Fruit fly (Drosophila melanogaster): Measurements from ENCODE around the gene Spn38F.

Spn38F gene

dm6 chr2L:20837885-20838284, at the start of gene Spn38F:
Gene Spn38F, minus strand, starts transcription at chr2L:20837985.
- no peak for TF ChIP-seq CG11617 (GFP tag; optimal IDR thresholded peaks at IDR 0.05)
- TF ChIP-seq pad (GFP tag; optimal IDR thresholded peaks at IDR 0.05), result no peak

- TF ChIP-seq bab1 (GFP tag; optimal IDR thresholded peaks at IDR 0.05), result no peak
- no peak for TF ChIP-seq tj (GFP tag; optimal IDR thresholded peaks at IDR 0.05)
- TF ChIP-seq CG7045 (GFP tag; optimal IDR thresholded peaks at IDR 0.05), result no peak
- no peak for TF ChIP-seq Crg-1 (GFP tag; optimal IDR thresholded peaks at IDR 0.05)
- TF ChIP-seq CG5204 (GFP tag; optimal IDR thresholded peaks at IDR 0.05), result no peak
- no peak for TF ChIP-seq Hr96 (GFP tag; optimal IDR thresholded peaks at IDR 0.05)
- no peak for TF ChIP-seq Mnt (GFP tag; optimal IDR thresholded peaks at IDR 0.05)
- TF ChIP-seq CG14711 (tag; optimal IDR thresholded peaks at IDR 0.05), result peak; percentile 11
- no peak for TF ChIP-seq kay (GFP tag; ENCODE audit: borderline replicate concordance)
- TF ChIP-seq CG7101 (tag; optimal IDR thresholded peaks at IDR 0.05), result peak; percentile 58
- peak; percentile 61 for TF ChIP-seq CG33017 (tag; optimal IDR thresholded peaks at IDR 0.05)
- TF ChIP-seq CG11617 (GFP tag; optimal IDR thresholded peaks at IDR 0.05), result no peak
- TF ChIP-seq toe (GFP tag; optimal IDR thresholded peaks at IDR 0.05), result no peak
- TF ChIP-seq CG1620 (GFP tag; optimal IDR thresholded peaks at IDR 0.05), result no peak
- no peak for TF ChIP-seq Clk (GFP tag; optimal IDR thresholded peaks at IDR 0.05)
- no peak for TF ChIP-seq CG12768 (GFP tag; optimal IDR thresholded peaks at IDR 0.05)
- peak; percentile 29 for TF ChIP-seq pad (GFP tag; optimal IDR thresholded peaks at IDR 0.05)
- no peak for TF ChIP-seq cnc (optimal IDR thresholded peaks at IDR 0.05)
- no peak for TF ChIP-seq ovo (GFP tag; optimal IDR thresholded peaks at IDR 0.05)
- TF ChIP-seq cic (GFP tag; optimal IDR thresholded peaks at IDR 0.05), result peak; percentile 23
These were observed 49.5 kb upstream of the Spn38F start for dm6 chr2L:20887273-20887672.

dm6 chr2L:20885889-20886507, 48.2 kb upstream of the Spn38F start:
- no peak for TF ChIP-seq CG12768 (GFP tag; optimal IDR thresholded peaks at IDR 0.05)
- peak; percentile 30 for TF ChIP-seq CG11617 (GFP tag; optimal IDR thresholded peaks at IDR 0.05)
- no peak for TF ChIP-seq CG1620 (GFP tag; optimal IDR thresholded peaks at IDR 0.05)
- peak; percentile 93 for TF ChIP-seq cic (GFP tag; optimal IDR thresholded peaks at IDR 0.05)
- TF ChIP-seq Crg-1 (GFP tag; optimal IDR thresholded peaks at IDR 0.05), result no peak
- no peak for TF ChIP-seq cnc (optimal IDR thresholded peaks at IDR 0.05)
- peak; percentile 23 for TF ChIP-seq pad (GFP tag; optimal IDR thresholded peaks at IDR 0.05)
- no peak for TF ChIP-seq Hr96 (GFP tag; optimal IDR thresholded peaks at IDR 0.05)
- peak; percentile 65 for TF ChIP-seq Mnt (GFP tag; optimal IDR thresholded peaks at IDR 0.05)
- TF ChIP-seq tj (GFP tag; optimal IDR thresholded peaks at IDR 0.05), result no peak
- TF ChIP-seq CG5204 (GFP tag; optimal IDR thresholded peaks at IDR 0.05), result no peak
- TF ChIP-seq Clk (GFP tag; optimal IDR thresholded peaks at IDR 0.05), result no peak
- peak; percentile 90 for TF ChIP-seq kay (GFP tag; ENCODE audit: borderline replicate concordance)
- no peak for TF ChIP-seq ovo (GFP tag; optimal IDR thresholded peaks at IDR 0.05)
- peak; percentile 2 for TF ChIP-seq CG33017 (tag; optimal IDR thresholded peaks at IDR 0.05)
- peak; percentile 13 for TF ChIP-seq bab1 (GFP tag; optimal IDR thresholded peaks at IDR 0.05)
- no peak for TF ChIP-seq CG14711 (tag; optimal IDR thresholded peaks at IDR 0.05)
- no peak for TF ChIP-seq CG7045 (GFP tag; optimal IDR thresholded peaks at IDR 0.05)
- no peak for TF ChIP-seq toe (GFP tag; optimal IDR thresholded peaks at IDR 0.05)
- TF ChIP-seq CG7101 (tag; optimal IDR thresholded peaks at IDR 0.05), result no peak

dm6 chr2L:20883624-20884220, 45.9 kb upstream of the Spn38F start:
- peak; percentile 2 for TF ChIP-seq Mnt (GFP tag; optimal IDR thresholded peaks at IDR 0.05)
- TF ChIP-seq CG14711 (tag; optimal IDR thresholded peaks at IDR 0.05), result no peak
- TF ChIP-seq CG12768 (GFP tag; optimal IDR thresholded peaks at IDR 0.05), result peak; percentile 31
- TF ChIP-seq CG33017 (tag; optimal IDR thresholded peaks at IDR 0.05), result peak; percentile 14
- peak; percentile 21 for TF ChIP-seq pad (GFP tag; optimal IDR thresholded peaks at IDR 0.05)
- no peak for TF ChIP-seq toe (GFP tag; optimal IDR thresholded peaks at IDR 0.05)
- no peak for TF ChIP-seq CG11617 (GFP tag; optimal IDR thresholded peaks at IDR 0.05)
- no peak for TF ChIP-seq tj (GFP tag; optimal IDR thresholded peaks at IDR 0.05)
- no peak for TF ChIP-seq cnc (optimal IDR thresholded peaks at IDR 0.05)
- TF ChIP-seq CG5204 (GFP tag; optimal IDR thresholded peaks at IDR 0.05), result no peak
- no peak for TF ChIP-seq bab1 (GFP tag; optimal IDR thresholded peaks at IDR 0.05)
- TF ChIP-seq Hr96 (GFP tag; optimal IDR thresholded peaks at IDR 0.05), result no peak
- TF ChIP-seq Clk (GFP tag; optimal IDR thresholded peaks at IDR 0.05), result no peak
- no peak for TF ChIP-seq CG1620 (GFP tag; optimal IDR thresholded peaks at IDR 0.05)
- no peak for TF ChIP-seq Crg-1 (GFP tag; optimal IDR thresholded peaks at IDR 0.05)
- TF ChIP-seq ovo (GFP tag; optimal IDR thresholded peaks at IDR 0.05), result peak; percentile 45
- peak; percentile 72 for TF ChIP-seq cic (GFP tag; optimal IDR thresholded peaks at IDR 0.05)
- no peak for TF ChIP-seq CG7045 (GFP tag; optimal IDR thresholded peaks at IDR 0.05)
- TF ChIP-seq CG7101 (tag; optimal IDR thresholded peaks at IDR 0.05), result no peak
- TF ChIP-seq kay (GFP tag; ENCODE audit: borderline replicate concordance), result no peak

dm6 chr2L:20883097-20883496, 45.3 kb upstream of the Spn38F start:
- TF ChIP-seq Crg-1 (GFP tag; optimal IDR thresholded peaks at IDR 0.05), result no peak
- TF ChIP-seq CG7101 (tag; optimal IDR thresholded peaks at IDR 0.05), result no peak
- no peak for TF ChIP-seq CG14711 (tag; optimal IDR thresholded peaks at IDR 0.05)
- TF ChIP-seq CG12768 (GFP tag; optimal IDR thresholded peaks at IDR 0.05), result no peak
- no peak for TF ChIP-seq Clk (GFP tag; optimal IDR thresholded peaks at IDR 0.05)
- no peak for TF ChIP-seq CG33017 (tag; optimal IDR thresholded peaks at IDR 0.05)
- TF ChIP-seq kay (GFP tag; ENCODE audit: borderline replicate concordance), result peak; percentile 91
- TF ChIP-seq CG7045 (GFP tag; optimal IDR thresholded peaks at IDR 0.05), result no peak
- TF ChIP-seq toe (GFP tag; optimal IDR thresholded peaks at IDR 0.05), result no peak
